Fruit fly (Drosophila melanogaster): Measurements from ENCODE around the gene TORIP.

The TORIP gene

dm6 chr3L:19845047-19845906, 40.4 kb upstream of the TORIP start, which contains the start of gene Papss (continued):
- TF ChIP-seq ap (GFP tag; IDR thresholded peaks at IDR 0.05) (no peak), hkb (optimal IDR thresholded peaks at IDR 0.05) (no peak), hkb (GFP tag; IDR thresholded peaks at IDR 0.05) (no peak), Gsc (GFP tag; IDR thresholded peaks at IDR 0.05) (no peak), Nf-YB (GFP tag; optimal IDR thresholded peaks at IDR 0.05) (no peak), twi (tag; optimal IDR thresholded peaks at IDR 0.05) (no peak), CG34376 (GFP tag; optimal IDR thresholded peaks at IDR 0.05) (peak; percentile 69), toy (GFP tag; IDR thresholded peaks at IDR 0.05) (no peak), lov (optimal IDR thresholded peaks at IDR 0.05) (no peak), lov (GFP tag; IDR thresholded peaks at IDR 0.05) (no peak), CG12942 (GFP tag; optimal IDR thresholded peaks at IDR 0.05) (no peak), CG1529 (GFP tag; optimal IDR thresholded peaks at IDR 0.05) (no peak), D19B (GFP tag; optimal IDR thresholded peaks at IDR 0.05) (no peak), Sry-δ (GFP tag; optimal IDR thresholded peaks at IDR 0.05) (peak; percentile 70), fd64A (GFP tag; optimal IDR thresholded peaks at IDR 0.05) (peak; percentile 43), CG15269 (tag; optimal IDR thresholded peaks at IDR 0.05) (no peak), stwl (tag; optimal IDR thresholded peaks at IDR 0.05) (no peak), ssp (GFP tag; IDR thresholded peaks at IDR 0.05) (no peak), yki (optimal IDR thresholded peaks at IDR 0.05) (no peak), dm (GFP tag; optimal IDR thresholded peaks at IDR 0.05) (no peak), CG4820 (GFP tag; optimal IDR thresholded peaks at IDR 0.05) (no peak), CG4707 (GFP tag; optimal IDR thresholded peaks at IDR 0.05) (peak; percentile 41), tna (GFP tag; IDR thresholded peaks at IDR 0.05; ENCODE audit: partially characterized antibody) (no peak), CG8388 (GFP tag; optimal IDR thresholded peaks at IDR 0.05) (no peak), Meics (GFP tag; optimal IDR thresholded peaks at IDR 0.05) (peak; percentile 26), bbx (GFP tag; IDR thresholded peaks at IDR 0.05; ENCODE audit: partially characterized antibody) (peak; percentile 88), E2f1 (GFP tag; IDR thresholded peaks at IDR 0.05) (0 out of 2 replicates have a peak, but pooled peaks have one; percentile 17), ftz-f1 (GFP tag; optimal IDR thresholded peaks at IDR 0.05) (no peak), CG13894 (tag; optimal IDR thresholded peaks at IDR 0.05) (peak; percentile 26), slp2 (GFP tag; optimal IDR thresholded peaks at IDR 0.05) (no peak), Hey (tag; optimal IDR thresholded peaks at IDR 0.05) (no peak), CG16813 (GFP tag; IDR thresholded peaks at IDR 0.05; ENCODE audit: partially characterized antibody) (peak; percentile 81), CG4328 (GFP tag; optimal IDR thresholded peaks at IDR 0.05) (peak; percentile 27), CG31388 (GFP tag; optimal IDR thresholded peaks at IDR 0.05) (no peak), Dbx (GFP tag; IDR thresholded peaks at IDR 0.05) (peak; percentile 70; the same call in 2 of the 3 replicates), CG13287 (GFP tag; IDR thresholded peaks at IDR 0.05; ENCODE audit: partially characterized antibody) (peak; percentile 94), CG14441 (GFP tag; IDR thresholded peaks at IDR 0.05) (0 out of 2 replicates have a peak, but pooled peaks have one; percentile 35), ttk (GFP tag; IDR thresholded peaks at IDR 0.05) (no peak), p53 (GFP tag; optimal IDR thresholded peaks at IDR 0.05) (no peak), CG11398 (GFP tag; optimal IDR thresholded peaks at IDR 0.05) (no peak), Pdp1 (GFP tag; optimal IDR thresholded peaks at IDR 0.05) (no peak), tx (GFP tag; optimal IDR thresholded peaks at IDR 0.05) (no peak), pb (GFP tag; optimal IDR thresholded peaks at IDR 0.05) (no peak), CG6254 (GFP tag; optimal IDR thresholded peaks at IDR 0.05) (peak; percentile 3), Dfd (GFP tag; optimal IDR thresholded peaks at IDR 0.05) (no peak), CG7839 (tag; optimal IDR thresholded peaks at IDR 0.05) (no peak), sna (GFP tag; IDR thresholded peaks at IDR 0.05; ENCODE audit: partially characterized antibody) (peak; percentile 86), CG15601 (tag; optimal IDR thresholded peaks at IDR 0.05) (peak; percentile 51), CG12391 (tag; optimal IDR thresholded peaks at IDR 0.05) (peak; percentile 57), usp (GFP tag; optimal IDR thresholded peaks at IDR 0.05) (no peak)
